Worm (Caenorhabditis elegans) whole organism, L2 larva: Measurements from ENCODE around the gene clc-19.

Experiments
- ama-1 ChIP-seq: fragments of 150-350 bp; optimal IDR thresholded peaks from 2 replicates; lab custom pipeline; 2018; ENCODE audit warnings: inconsistent platforms
- ceh-16 ChIP-seq: fragments of 150-350 bp; optimal IDR thresholded peaks from 2 replicates; lab custom pipeline; 2014; ENCODE audit warnings: missing biosample characterization, missing genetic modification characterization
- egl-27 ChIP-seq: sonication (generic microtip); optimal IDR thresholded peaks from 3 replicates; lab custom pipeline; 2017; ENCODE audit warnings: missing biosample characterization, missing genetic modification reagents, missing genetic modification characterization
- lsy-2 ChIP-seq, 2 experiments: fragments of 150-350 bp in 1 of 2; sonication (generic microtip) in 1 of 2; optimal IDR thresholded peaks; 2 replicates each; lab custom pipeline; 2014 to 2017; ENCODE audit warnings: missing biosample characterization in 2 of 2, missing genetic modification characterization in 2 of 2
- mab-5 ChIP-seq: fragments of 150-350 bp; optimal IDR thresholded peaks from 2 replicates; lab custom pipeline; 2014; ENCODE audit warnings: missing biosample characterization, missing genetic modification characterization
- nhr-11 ChIP-seq: fragments of 150-350 bp; optimal IDR thresholded peaks from 2 replicates; lab custom pipeline; 2014; ENCODE audit warnings: missing biosample characterization, missing genetic modification characterization
- ztf-4 ChIP-seq: fragments of 150-350 bp; optimal IDR thresholded peaks from 2 replicates; lab custom pipeline; 2014; ENCODE audit warnings: missing biosample characterization, missing genetic modification characterization

- TF ChIP-seq ama-1 (lab: Kevin White, UChicago) = no peak
- TF ChIP-seq lsy-2 (tag; optimal IDR thresholded peaks at IDR 0.05; lab: Kevin White, UChicago) = no peak
- no peak for TF ChIP-seq egl-27 (tag; lab: Kevin White, UChicago)
- no peak for TF ChIP-seq nhr-11
- no peak for TF ChIP-seq ztf-4
- TF ChIP-seq mab-5 (tag; lab: Kevin White, UChicago) = no peak
- TF ChIP-seq ceh-16 (tag; lab: Kevin White, UChicago) = no peak
Measured at ce11 chrIII:869869-870268, 3.5 kb downstream of the clc-19 start, which contains the start of gene T24C4.2.
